Worm (Caenorhabditis elegans) whole organism, early embryonic: ENCODE results near the gene lgg-3.

ENCODE experiments used
- B0310.2 ChIP-seq: sonication (generic microtip); optimal IDR thresholded peaks from 2 replicates; lab custom pipeline; 2016; ENCODE audit warnings: mild to moderate bottlenecking, missing genetic modification characterization, missing compliant biosample characterization
- F13C5.2 ChIP-seq: sonication (generic microtip); optimal IDR thresholded peaks from 2 replicates; lab custom pipeline; 2017; ENCODE audit warnings: mild to moderate bottlenecking, missing genetic modification characterization, inconsistent platforms, missing compliant biosample characterization
- aly-1 ChIP-seq: sonication (generic microtip); optimal IDR thresholded peaks from 2 replicates; lab custom pipeline; 2016; ENCODE audit warnings: missing genetic modification characterization, missing compliant biosample characterization
- ama-1 ChIP-seq: fragments of 150-350 bp; optimal IDR thresholded peaks from 2 replicates; lab custom pipeline; 2014
- flt-1 ChIP-seq: fragments of 200-800 bp; sonication (Bioruptor generic); IDR thresholded peaks from 2 replicates; pipeline ENCODE4 v1.3.6; 2022; ENCODE audit warnings: missing genetic modification characterization, missing compliant biosample characterization
- hmg-4 ChIP-seq: fragments of 200-800 bp; sonication (Bioruptor generic); optimal IDR thresholded peaks from 2 replicates; lab custom pipeline; 2018; ENCODE audit warnings: mild to moderate bottlenecking, missing genetic modification characterization, missing compliant biosample characterization
- hnd-1 ChIP-seq: sonication (generic microtip); optimal IDR thresholded peaks from 2 replicates; lab custom pipeline; 2016; ENCODE audit warnings: missing genetic modification characterization, missing compliant biosample characterization
- pes-1 ChIP-seq: fragments of 200-800 bp; sonication (Bioruptor generic); IDR thresholded peaks from 2 replicates; pipeline ENCODE4 v1.3.6; 2022; ENCODE audit warnings: missing genetic modification reagents, missing genetic modification characterization, missing compliant biosample characterization
- scrt-1 ChIP-seq: fragments of 200-800 bp; sonication (Bioruptor generic); IDR thresholded peaks from 2 replicates; pipeline ENCODE4 v1.3.6; 2022; ENCODE audit warnings: missing genetic modification characterization, missing compliant biosample characterization
- sea-1 ChIP-seq: fragments of 200-800 bp; sonication (Bioruptor generic); conservative IDR thresholded peaks from 2 replicates; pipeline ENCODE4 v1.3.6; 2022; ENCODE audit warnings: missing genetic modification characterization, missing compliant biosample characterization
- tbx-11 ChIP-seq: fragments of 200-800 bp; sonication (Bioruptor generic); IDR thresholded peaks from 2 replicates; pipeline ENCODE4 v1.3.6; 2022; ENCODE audit warnings: missing genetic modification characterization, missing compliant biosample characterization
- tbx-37 ChIP-seq: fragments of 200-800 bp; sonication (Bioruptor generic); conservative IDR thresholded peaks from 2 replicates; pipeline ENCODE4 v1.3.6; 2022; ENCODE audit warnings: missing genetic modification reagents, missing genetic modification characterization, missing compliant biosample characterization
- tra-4 ChIP-seq: sonication (generic microtip); optimal IDR thresholded peaks from 2 replicates; lab custom pipeline; 2017; ENCODE audit warnings: missing genetic modification characterization, missing compliant biosample characterization

- no peak for TF ChIP-seq aly-1 (tag; lab: Kevin White, UChicago)
- TF ChIP-seq scrt-1 (GFP tag; lab: Robert Waterston, UW): no peak
- no peak for TF ChIP-seq ama-1
- no peak for TF ChIP-seq flt-1 (GFP tag; lab: Robert Waterston, UW)
- no peak for TF ChIP-seq tra-4 (tag; lab: Kevin White, UChicago)
- TF ChIP-seq F13C5.2: no peak
- TF ChIP-seq pes-1 (GFP tag; lab: Robert Waterston, UW): no peak
- no peak for TF ChIP-seq B0310.2 (tag; lab: Kevin White, UChicago)
- TF ChIP-seq sea-1: no peak
- no peak for TF ChIP-seq tbx-11 (GFP tag; lab: Robert Waterston, UW)
- no peak for TF ChIP-seq hmg-4
- no peak for TF ChIP-seq hnd-1 (tag; lab: Kevin White, UChicago)
- no peak for TF ChIP-seq tbx-37 (GFP tag; lab: Robert Waterston, UW)
Measured at ce11 chrIII:5691826-5692225, 6.0 kb downstream of the lgg-3 start.
